Worm (Caenorhabditis elegans) whole organism, L2 larva: Measurements from ENCODE around the gene T27E4.5.
A peak's percentile ranks its signal among the peaks of the same experiment; 100 is the strongest.

ENCODE experiments used
- C34F6.9 ChIP-seq: fragments of 150-350 bp; optimal IDR thresholded peaks from 2 replicates; lab custom pipeline; 2014; ENCODE audit warnings: missing biosample characterization, missing genetic modification characterization
- F13H6.1 ChIP-seq: sonication (generic microtip); optimal IDR thresholded peaks from 2 replicates; lab custom pipeline; 2016; ENCODE audit warnings: missing genetic modification characterization, missing compliant biosample characterization
- R02D3.7 ChIP-seq: fragments of 150-350 bp; optimal IDR thresholded peaks from 2 replicates; lab custom pipeline; 2014; ENCODE audit warnings: missing biosample characterization, missing genetic modification characterization
- Y55F3AM.14 ChIP-seq: fragments of 200-800 bp; sonication (Bioruptor generic); optimal IDR thresholded peaks from 2 replicates; lab custom pipeline; 2018; ENCODE audit warnings: mild to moderate bottlenecking, missing genetic modification characterization, missing compliant biosample characterization
- ZK546.5 ChIP-seq: sonication (generic microtip); optimal IDR thresholded peaks from 2 replicates; lab custom pipeline; 2017; ENCODE audit warnings: missing biosample characterization, missing genetic modification characterization
- alr-1 ChIP-seq: fragments of 150-350 bp; optimal IDR thresholded peaks from 2 replicates; lab custom pipeline; 2014; ENCODE audit warnings: missing biosample characterization, missing genetic modification characterization
- aly-2 ChIP-seq: fragments of 150-350 bp; optimal IDR thresholded peaks from 2 replicates; lab custom pipeline; 2014; ENCODE audit warnings: missing biosample characterization, missing genetic modification characterization
- ama-1 ChIP-seq: fragments of 150-350 bp; optimal IDR thresholded peaks from 2 replicates; lab custom pipeline; 2018; ENCODE audit warnings: inconsistent platforms
- blmp-1 ChIP-seq: sonication (generic microtip); optimal IDR thresholded peaks from 2 replicates; lab custom pipeline; 2017; ENCODE audit warnings: missing genetic modification characterization, mild to moderate bottlenecking, missing compliant biosample characterization, antibody characterized with exemption, moderate library complexity; ENCODE audit not compliant: insufficient read depth
- ceh-16 ChIP-seq: fragments of 150-350 bp; optimal IDR thresholded peaks from 2 replicates; lab custom pipeline; 2014; ENCODE audit warnings: missing biosample characterization, missing genetic modification characterization
- ceh-82 ChIP-seq: fragments of 150-350 bp; optimal IDR thresholded peaks from 2 replicates; lab custom pipeline; 2014; ENCODE audit warnings: missing biosample characterization, missing genetic modification characterization
- crh-2 ChIP-seq: sonication (generic microtip); optimal IDR thresholded peaks from 2 replicates; lab custom pipeline; 2017; ENCODE audit warnings: missing biosample characterization, missing genetic modification characterization
- dmd-4 ChIP-seq: sonication (generic microtip); optimal IDR thresholded peaks from 2 replicates; lab custom pipeline; 2017; ENCODE audit warnings: missing biosample characterization, missing genetic modification characterization
- egl-27 ChIP-seq: sonication (generic microtip); optimal IDR thresholded peaks from 3 replicates; lab custom pipeline; 2017; ENCODE audit warnings: missing biosample characterization, missing genetic modification reagents, missing genetic modification characterization
- elt-1 ChIP-seq: fragments of 150-350 bp; optimal IDR thresholded peaks from 2 replicates; lab custom pipeline; 2014; ENCODE audit warnings: missing biosample characterization, missing genetic modification characterization
- elt-3 ChIP-seq: sonication (generic microtip); optimal IDR thresholded peaks from 2 replicates; lab custom pipeline; 2017; ENCODE audit warnings: missing biosample characterization, missing genetic modification characterization
- fos-1 ChIP-seq: fragments of 150-350 bp; optimal IDR thresholded peaks from 2 replicates; lab custom pipeline; 2014; ENCODE audit warnings: missing biosample characterization, missing genetic modification characterization
- gmeb-1 ChIP-seq: fragments of 150-350 bp; optimal IDR thresholded peaks from 2 replicates; lab custom pipeline; 2014; ENCODE audit warnings: missing biosample characterization, missing genetic modification characterization
- lin-11 ChIP-seq: fragments of 150-350 bp; sonication (generic microtip); optimal IDR thresholded peaks from 2 replicates; lab custom pipeline; 2014; ENCODE audit warnings: missing biosample characterization, missing genetic modification characterization, inconsistent platforms, mixed read lengths
- lin-13 ChIP-seq: fragments of 150-350 bp; optimal IDR thresholded peaks from 2 replicates; lab custom pipeline; 2014; ENCODE audit warnings: missing biosample characterization, missing genetic modification reagents, missing genetic modification characterization
- lin-39 ChIP-seq: fragments of 150-350 bp; optimal IDR thresholded peaks from 2 replicates; lab custom pipeline; 2014; ENCODE audit warnings: missing biosample characterization, missing genetic modification reagents, missing genetic modification characterization
- lsy-2 ChIP-seq, 2 experiments: fragments of 150-350 bp in 1 of 2; sonication (generic microtip) in 1 of 2; optimal IDR thresholded peaks; 2 replicates each; lab custom pipeline; 2014 to 2017; ENCODE audit warnings: missing biosample characterization in 2 of 2, missing genetic modification characterization in 2 of 2
- mab-5 ChIP-seq: fragments of 150-350 bp; optimal IDR thresholded peaks from 2 replicates; lab custom pipeline; 2014; ENCODE audit warnings: missing biosample characterization, missing genetic modification characterization
- mbf-1 ChIP-seq: sonication (generic microtip); optimal IDR thresholded peaks from 2 replicates; lab custom pipeline; 2017; ENCODE audit warnings: missing biosample characterization, missing genetic modification characterization
- mdl-1 ChIP-seq, 2 experiments: fragments of 150-350 bp in 1 of 2; sonication (generic microtip) in 1 of 2; optimal IDR thresholded peaks; 2 replicates each; lab custom pipeline; 2017; ENCODE audit warnings: missing biosample characterization in 2 of 2, missing genetic modification characterization in 2 of 2
- nhr-10 ChIP-seq: sonication (generic microtip); optimal IDR thresholded peaks from 2 replicates; lab custom pipeline; 2017; ENCODE audit warnings: missing biosample characterization, missing genetic modification characterization
- nhr-11 ChIP-seq: fragments of 150-350 bp; optimal IDR thresholded peaks from 2 replicates; lab custom pipeline; 2014; ENCODE audit warnings: missing biosample characterization, missing genetic modification characterization
- nhr-12 ChIP-seq: fragments of 150-350 bp; optimal IDR thresholded peaks from 2 replicates; lab custom pipeline; 2014; ENCODE audit warnings: missing biosample characterization, missing genetic modification characterization
- nhr-129 ChIP-seq: fragments of 150-350 bp; optimal IDR thresholded peaks from 2 replicates; lab custom pipeline; 2014; ENCODE audit warnings: missing biosample characterization, missing genetic modification characterization
- nhr-21 ChIP-seq: fragments of 150-350 bp; optimal IDR thresholded peaks from 2 replicates; lab custom pipeline; 2014; ENCODE audit warnings: missing biosample characterization, missing genetic modification characterization
- nhr-23 ChIP-seq: fragments of 150-350 bp; optimal IDR thresholded peaks from 2 replicates; lab custom pipeline; 2014; ENCODE audit warnings: missing biosample characterization, missing genetic modification reagents, missing genetic modification characterization
- nhr-237 ChIP-seq: fragments of 150-350 bp; optimal IDR thresholded peaks from 2 replicates; lab custom pipeline; 2014; ENCODE audit warnings: missing biosample characterization, missing genetic modification characterization
- nhr-25 ChIP-seq: fragments of 150-350 bp; sonication (generic microtip); optimal IDR thresholded peaks from 3 replicates; lab custom pipeline; 2014; ENCODE audit warnings: missing biosample characterization, missing genetic modification characterization
- nhr-6 ChIP-seq: fragments of 150-350 bp; optimal IDR thresholded peaks from 2 replicates; lab custom pipeline; 2014; ENCODE audit warnings: missing biosample characterization, missing genetic modification characterization
- nhr-77 ChIP-seq: fragments of 150-350 bp; optimal IDR thresholded peaks from 2 replicates; lab custom pipeline; 2014; ENCODE audit warnings: missing biosample characterization, missing genetic modification characterization
- peb-1 ChIP-seq: fragments of 150-350 bp; optimal IDR thresholded peaks from 2 replicates; lab custom pipeline; 2014; ENCODE audit warnings: missing biosample characterization, missing genetic modification characterization
- sem-4 ChIP-seq: fragments of 150-350 bp; optimal IDR thresholded peaks from 2 replicates; lab custom pipeline; 2014; ENCODE audit warnings: missing biosample characterization, missing genetic modification reagents, missing genetic modification characterization
- skn-1 ChIP-seq: sonication (generic microtip); optimal IDR thresholded peaks from 2 replicates; lab custom pipeline; 2017; ENCODE audit warnings: missing biosample characterization, missing genetic modification characterization
- sma-3 ChIP-seq: sonication (generic microtip); optimal IDR thresholded peaks from 2 replicates; lab custom pipeline; 2016; ENCODE audit warnings: missing genetic modification reagents, missing genetic modification characterization, missing compliant biosample characterization
- sma-9 ChIP-seq, 2 experiments: fragments of 150-350 bp in 1 of 2; sonication (generic microtip) in 1 of 2; optimal IDR thresholded peaks; 2 replicates each; lab custom pipeline; 2014 to 2016; ENCODE audit warnings: missing genetic modification characterization in 2 of 2, mild to moderate bottlenecking in 1 of 2, missing biosample characterization in 1 of 2, missing compliant biosample characterization in 1 of 2, missing genetic modification reagents in 1 of 2, moderate library complexity in 1 of 2
- snpc-4 ChIP-seq: fragments of 150-350 bp; optimal IDR thresholded peaks from 2 replicates; lab custom pipeline; 2014; ENCODE audit warnings: missing biosample characterization, missing genetic modification characterization
- unc-39 ChIP-seq: fragments of 150-350 bp; optimal IDR thresholded peaks from 2 replicates; lab custom pipeline; 2014; ENCODE audit warnings: missing biosample characterization, missing genetic modification characterization
- unc-55 ChIP-seq: fragments of 150-350 bp; sonication (generic microtip); optimal IDR thresholded peaks from 3 replicates; lab custom pipeline; 2014; ENCODE audit warnings: missing biosample characterization, missing genetic modification reagents, missing genetic modification characterization
- unc-62 ChIP-seq: fragments of 150-350 bp; optimal IDR thresholded peaks from 2 replicates; lab custom pipeline; 2014; ENCODE audit warnings: missing biosample characterization, missing genetic modification reagents, missing genetic modification characterization
- zag-1 ChIP-seq: fragments of 150-350 bp; optimal IDR thresholded peaks from 2 replicates; lab custom pipeline; 2014; ENCODE audit warnings: missing biosample characterization, missing genetic modification characterization
- ztf-1 ChIP-seq: fragments of 200-800 bp; sonication (Bioruptor generic); conservative IDR thresholded peaks from 2 replicates; pipeline ENCODE4 v1.3.6; 2022; ENCODE audit warnings: missing genetic modification characterization, missing compliant biosample characterization
- ztf-11 ChIP-seq: sonication (generic microtip); optimal IDR thresholded peaks from 2 replicates; lab custom pipeline; 2017; ENCODE audit warnings: missing biosample characterization, missing genetic modification characterization
- ztf-4 ChIP-seq: fragments of 150-350 bp; optimal IDR thresholded peaks from 2 replicates; lab custom pipeline; 2014; ENCODE audit warnings: missing biosample characterization, missing genetic modification characterization

T27E4.5 gene

DNA sequence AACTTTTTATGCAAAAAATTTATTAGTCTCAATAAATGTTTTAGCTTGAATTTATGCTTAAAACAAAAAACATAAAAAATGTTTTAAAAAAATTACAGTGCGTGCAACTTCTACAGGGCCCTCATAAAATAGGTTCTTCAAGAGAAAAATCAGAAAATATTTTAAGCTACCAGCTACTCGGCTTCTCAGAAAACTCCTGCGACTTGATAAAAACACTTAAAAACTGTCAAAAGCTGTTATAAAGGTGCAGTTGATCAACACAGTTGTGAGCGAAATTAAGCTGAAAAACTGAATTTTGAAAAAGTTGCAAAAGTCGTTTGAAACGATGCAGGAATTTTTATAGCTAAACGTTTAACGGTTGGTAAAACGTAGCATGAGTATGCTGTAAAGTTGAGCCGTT, 19.2 kb upstream of the T27E4.5 start:
- TF ChIP-seq ama-1: peak; percentile 96
- TF ChIP-seq C34F6.9 (tag; lab: Kevin White, UChicago): peak; percentile 47
- no peak for TF ChIP-seq lsy-2 (tag; optimal IDR thresholded peaks at IDR 0.05; lab: Kevin White, UChicago)
- no peak for TF ChIP-seq sma-9 (GFP tag; optimal IDR thresholded peaks at IDR 0.05; lab: Kevin White, UChicago)
- TF ChIP-seq sma-9 (tag; optimal IDR thresholded peaks at IDR 0.05; lab: Kevin White, UChicago): no peak
- no peak for TF ChIP-seq nhr-25 (tag; lab: Kevin White, UChicago)

DNA sequence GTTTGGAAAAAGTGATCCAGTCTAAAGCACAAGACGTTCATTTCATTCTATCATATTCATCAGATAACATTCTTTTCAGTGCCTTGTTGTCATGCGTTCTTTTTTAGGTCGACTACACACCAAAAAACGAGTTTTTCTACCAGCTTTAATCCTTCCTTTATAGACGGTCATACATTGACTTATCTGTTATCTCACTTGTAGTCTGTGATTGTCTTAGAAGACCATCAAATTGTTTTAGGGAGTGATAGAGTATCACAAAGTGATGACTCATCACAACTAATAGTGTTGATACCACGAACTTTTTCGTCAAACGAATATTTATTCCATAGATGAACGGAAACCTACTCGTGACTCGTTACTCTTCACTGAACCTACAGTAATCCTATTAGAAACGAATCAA, 16.3 kb upstream of the T27E4.5 start:
- TF ChIP-seq egl-27 (tag; lab: Kevin White, UChicago): peak; percentile 24
- TF ChIP-seq sma-9 (GFP tag; optimal IDR thresholded peaks at IDR 0.05; lab: Kevin White, UChicago): peak; percentile 56
- no peak for TF ChIP-seq sma-9 (tag; optimal IDR thresholded peaks at IDR 0.05; lab: Kevin White, UChicago)
- no peak for TF ChIP-seq nhr-6 (tag; lab: Kevin White, UChicago)
- TF ChIP-seq R02D3.7 (tag; lab: Kevin White, UChicago): no peak
- no peak for TF ChIP-seq alr-1
- TF ChIP-seq unc-55: no peak
- TF ChIP-seq lin-39 (tag; lab: Kevin White, UChicago): no peak
- TF ChIP-seq lsy-2 (tag; optimal IDR thresholded peaks at IDR 0.05; lab: Kevin White, UChicago): no peak
- TF ChIP-seq crh-2: peak; percentile 16
- TF ChIP-seq mab-5 (tag; lab: Kevin White, UChicago): no peak
- no peak for TF ChIP-seq lin-13 (GFP tag; lab: Kevin White, UChicago)
- no peak for TF ChIP-seq gmeb-1 (tag; lab: Kevin White, UChicago)
- TF ChIP-seq ZK546.5 (tag; lab: Kevin White, UChicago): no peak
- TF ChIP-seq F13H6.1 (tag; lab: Kevin White, UChicago): no peak
- no peak for TF ChIP-seq C34F6.9 (tag; lab: Kevin White, UChicago)
- no peak for TF ChIP-seq nhr-12 (tag; lab: Kevin White, UChicago)
- TF ChIP-seq nhr-23 (tag; lab: Kevin White, UChicago): no peak
- no peak for TF ChIP-seq ceh-16 (tag; lab: Kevin White, UChicago)
- no peak for TF ChIP-seq ama-1
- no peak for TF ChIP-seq skn-1 (tag; lab: Kevin White, UChicago)
- no peak for TF ChIP-seq nhr-77 (tag; lab: Kevin White, UChicago)
- no peak for TF ChIP-seq peb-1 (tag; lab: Kevin White, UChicago)
- no peak for TF ChIP-seq nhr-10 (tag; lab: Kevin White, UChicago)
- peak; percentile 92 for TF ChIP-seq sma-3
- no peak for TF ChIP-seq dmd-4 (tag; lab: Kevin White, UChicago)
- no peak for TF ChIP-seq blmp-1 (tag; lab: Kevin White, UChicago)
- no peak for TF ChIP-seq nhr-237
- TF ChIP-seq ztf-1: no peak
- TF ChIP-seq unc-62: no peak
- TF ChIP-seq zag-1 (tag; lab: Kevin White, UChicago): no peak
- no peak for TF ChIP-seq sem-4 (tag; lab: Kevin White, UChicago)
- no peak for TF ChIP-seq mbf-1 (tag; lab: Kevin White, UChicago)
- TF ChIP-seq ceh-82 (tag; lab: Kevin White, UChicago): no peak
- no peak for TF ChIP-seq unc-39 (tag; lab: Kevin White, UChicago)
- no peak for TF ChIP-seq Y55F3AM.14 (GFP tag; lab: Kevin White, UChicago)
- no peak for TF ChIP-seq ztf-11
- no peak for TF ChIP-seq snpc-4 (tag; lab: Kevin White, UChicago)
- no peak for TF ChIP-seq nhr-129
- TF ChIP-seq nhr-25 (tag; lab: Kevin White, UChicago): peak; percentile 63
- peak; percentile 71 for TF ChIP-seq nhr-21
- TF ChIP-seq fos-1: peak; percentile 76
- TF ChIP-seq nhr-11: no peak
- TF ChIP-seq ztf-4 (tag; lab: Kevin White, UChicago): no peak
- TF ChIP-seq mdl-1 (tag; optimal IDR thresholded peaks at IDR 0.05; lab: Kevin White, UChicago): peak in 1 of 2 experiments; percentile 7
- TF ChIP-seq aly-2 (tag; lab: Kevin White, UChicago): no peak
- no peak for TF ChIP-seq lin-11
- no peak for TF ChIP-seq elt-3 (tag; lab: Kevin White, UChicago)
- no peak for TF ChIP-seq elt-1 (tag; lab: Kevin White, UChicago)
